Worm (Caenorhabditis elegans): ENCODE results near the gene col-122.

The col-122 gene

DNA sequence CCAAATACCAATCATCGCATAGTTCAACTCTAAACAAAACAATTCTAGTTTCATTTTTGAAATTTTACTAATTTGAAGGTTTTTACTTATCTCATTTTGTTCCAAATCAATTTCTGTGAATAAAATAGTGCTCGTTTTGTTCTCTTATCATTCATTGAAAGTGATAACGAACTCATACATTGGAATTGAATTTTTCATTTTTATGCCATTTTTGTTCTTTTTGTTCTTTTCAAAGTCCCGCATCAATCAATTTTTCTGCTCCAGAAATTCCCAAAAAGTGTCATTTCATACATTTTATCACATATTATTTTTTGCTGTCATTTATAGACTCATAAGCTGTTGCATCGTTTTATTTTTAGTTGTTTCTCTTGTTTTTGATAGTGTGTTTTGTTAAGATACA, 25.7 kb upstream of the col-122 start:
- TF ChIP-seq elt-2 (tag; optimal IDR thresholded peaks at IDR 0.05), result peak; percentile 39
- no peak for TF ChIP-seq irx-1 (tag; optimal IDR thresholded peaks at IDR 0.05)

DNA sequence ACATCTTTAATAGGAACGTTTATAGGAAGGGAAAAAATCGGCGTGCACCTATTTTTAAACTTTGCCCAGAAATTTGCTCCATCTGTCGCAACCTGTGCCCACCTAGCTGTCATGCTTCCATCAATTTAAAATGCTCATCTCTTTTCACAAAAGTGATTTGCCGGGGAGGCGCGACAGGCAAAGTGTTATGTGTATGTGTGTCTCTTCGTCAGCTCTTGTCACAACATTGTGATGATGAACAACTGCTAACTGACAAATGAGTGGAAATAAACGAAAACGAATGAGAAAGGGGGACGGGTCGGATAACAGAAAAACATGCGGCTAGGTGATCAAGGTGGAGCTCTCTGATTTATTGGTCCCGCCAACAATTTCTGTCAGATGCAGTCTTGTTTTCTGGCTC, 25.0 kb upstream of the col-122 start:
- TF ChIP-seq elt-2 (tag; optimal IDR thresholded peaks at IDR 0.05) (no peak), rnt-1 (tag; optimal IDR thresholded peaks at IDR 0.05) (peak; percentile 79), nhr-71 (tag; optimal IDR thresholded peaks at IDR 0.05) (peak; percentile 66), lin-14 (GFP tag; optimal IDR thresholded peaks at IDR 0.05) (peak; percentile 75), snu-23 (GFP tag; optimal IDR thresholded peaks at IDR 0.05) (peak; percentile 12), lsy-2 (tag; optimal IDR thresholded peaks at IDR 0.05) (peak in 1 of 2 experiments; percentile 6), fos-1 (tag; optimal IDR thresholded peaks at IDR 0.05) (no peak)

DNA sequence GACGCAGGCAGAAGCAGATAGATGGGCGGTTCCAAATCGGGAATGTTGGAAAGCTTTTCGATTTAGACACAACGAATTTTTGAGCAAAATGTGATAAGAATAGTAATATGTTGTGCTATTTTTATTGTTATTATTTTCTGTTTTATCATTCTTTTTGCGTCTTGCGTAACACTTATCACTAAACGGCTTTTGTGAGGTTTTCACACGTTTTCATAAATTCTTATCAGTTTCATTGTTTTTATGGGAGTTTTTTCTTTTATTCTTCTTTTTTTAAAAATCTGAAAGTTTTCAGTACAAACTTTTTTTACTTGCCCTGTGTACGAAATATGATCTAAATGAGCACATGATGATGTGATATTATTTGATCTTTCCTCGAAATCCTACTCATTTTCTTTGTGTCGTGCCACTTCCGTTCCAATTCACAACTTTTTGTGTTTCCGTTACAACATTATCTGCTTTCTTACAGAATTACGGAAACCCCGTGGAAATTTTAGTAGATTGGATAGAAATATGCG, 22.8 kb upstream of the col-122 start, which contains the start of gene fbl-1:
fbl-1 (plus strand) TSS at position 465 of the 515 bp plus-strand sequence.
- peak; percentile 93 for TF ChIP-seq elt-2 (tag; optimal IDR thresholded peaks at IDR 0.05)
- peak in 1 of 2 experiments; percentile 8 for TF ChIP-seq lin-35 (GFP tag; optimal IDR thresholded peaks at IDR 0.05)
- TF ChIP-seq pqm-1 (tag; optimal IDR thresholded peaks at IDR 0.05), result peak; percentile 41
- no peak for TF ChIP-seq xbp-1 (tag; optimal IDR thresholded peaks at IDR 0.05)

DNA sequence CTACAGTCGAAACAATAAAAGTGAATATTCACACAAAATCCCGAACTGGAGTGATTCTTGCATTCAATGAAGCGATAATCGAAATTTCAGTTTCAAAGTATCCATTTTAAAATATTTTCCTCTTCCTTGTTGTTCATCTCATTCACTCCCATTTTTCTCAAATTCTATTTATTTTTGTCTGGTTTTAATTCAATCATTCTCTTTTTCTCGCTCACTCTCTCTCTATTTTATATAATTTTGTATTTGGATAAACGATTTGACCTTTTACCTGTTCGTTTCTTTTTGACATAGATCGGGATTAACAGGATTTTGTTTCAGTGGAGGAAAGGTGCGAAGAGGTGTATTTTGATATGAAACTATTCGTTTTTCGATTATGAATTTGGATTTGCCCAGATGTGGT, 17.2 kb upstream of the col-122 start, which contains the start of gene T05A1.5:
T05A1.5 (plus strand) TSS at position 301 of the 400 bp plus-strand sequence.
- no peak for TF ChIP-seq elt-2 (tag; optimal IDR thresholded peaks at IDR 0.05)
- TF ChIP-seq sox-4 (tag; optimal IDR thresholded peaks at IDR 0.05), result no peak
- TF ChIP-seq nhr-47 (tag; optimal IDR thresholded peaks at IDR 0.05), result no peak
- TF ChIP-seq nhr-76 (tag; optimal IDR thresholded peaks at IDR 0.05), result no peak
- no peak for TF ChIP-seq zip-4 (GFP tag; optimal IDR thresholded peaks at IDR 0.05)
- TF ChIP-seq mdl-1 (tag; optimal IDR thresholded peaks at IDR 0.05), result no peak
- TF ChIP-seq tbx-2 (tag; optimal IDR thresholded peaks at IDR 0.05), result no peak
- TF ChIP-seq lsy-2 (tag; optimal IDR thresholded peaks at IDR 0.05), result no peak
- no peak for TF ChIP-seq C34B4.2 (tag; optimal IDR thresholded peaks at IDR 0.05)
- no peak for TF ChIP-seq F16B12.6 (tag; optimal IDR thresholded peaks at IDR 0.05)
- no peak for TF ChIP-seq nhr-20 (tag; optimal IDR thresholded peaks at IDR 0.05)
- TF ChIP-seq mab-9 (GFP tag; IDR thresholded peaks at IDR 0.05), result no peak
- no peak for TF ChIP-seq alr-1 (tag; optimal IDR thresholded peaks at IDR 0.05; ENCODE audit: borderline replicate concordance)
- TF ChIP-seq nhr-85 (tag), result no peak
- no peak for TF ChIP-seq efl-3 (GFP tag; optimal IDR thresholded peaks at IDR 0.05)
- TF ChIP-seq hpl-2 (GFP tag; optimal IDR thresholded peaks at IDR 0.05), result no peak
- TF ChIP-seq pax-3 (tag; optimal IDR thresholded peaks at IDR 0.05), result no peak
- TF ChIP-seq swsn-7 (tag; optimal IDR thresholded peaks at IDR 0.05), result no peak
- no peak for TF ChIP-seq mef-2 (tag; optimal IDR thresholded peaks at IDR 0.05)

DNA sequence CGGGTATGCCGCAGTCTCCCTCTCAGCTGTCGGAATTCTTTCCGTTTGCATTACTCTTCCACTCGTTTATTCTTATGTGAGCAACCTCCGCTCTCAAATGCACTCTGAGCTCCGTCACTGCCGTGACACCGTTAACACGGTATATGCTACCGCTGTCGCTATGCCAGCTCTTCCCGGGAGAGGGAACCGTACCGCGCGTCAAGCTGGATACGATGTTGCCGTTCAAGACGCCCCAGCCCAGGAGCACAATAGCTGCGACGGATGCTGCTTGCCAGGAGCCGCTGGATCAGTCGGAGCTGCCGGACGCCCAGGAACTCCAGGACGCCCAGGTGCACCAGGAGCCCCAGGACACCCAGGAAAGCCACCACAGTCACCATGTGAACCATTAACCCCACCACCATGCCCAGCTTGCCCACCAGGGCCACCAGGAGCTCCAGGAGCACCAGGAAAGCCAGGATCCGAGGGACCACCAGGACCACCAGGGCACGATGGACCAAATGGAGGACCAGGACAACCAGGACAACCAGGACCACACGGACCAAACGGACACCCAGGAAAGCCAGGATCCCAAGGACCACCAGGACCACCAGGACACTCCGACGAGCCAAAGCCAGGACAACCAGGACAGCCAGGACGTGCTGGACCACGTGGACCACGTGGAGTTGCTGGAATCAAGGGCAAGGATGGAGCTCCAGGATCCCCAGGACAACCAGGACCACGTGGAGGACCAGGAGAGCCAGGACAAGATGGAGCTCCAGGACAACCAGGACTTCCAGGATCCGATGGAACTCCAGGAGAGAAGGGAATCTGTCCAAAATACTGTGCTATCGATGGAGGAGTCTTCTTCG, 574 bp downstream of the col-122 start:
- TF ChIP-seq unc-30 (tag; optimal IDR thresholded peaks at IDR 0.05), result no peak
- TF ChIP-seq hlh-4 (tag; optimal IDR thresholded peaks at IDR 0.05), result no peak
- no peak for TF ChIP-seq hlh-17 (GFP tag; optimal IDR thresholded peaks at IDR 0.05; ENCODE audit: borderline replicate concordance)
- no peak for TF ChIP-seq sptf-1 (tag; optimal IDR thresholded peaks at IDR 0.05)
- TF ChIP-seq tbx-2 (tag; optimal IDR thresholded peaks at IDR 0.05), result no peak
- TF ChIP-seq ztf-4 (tag; optimal IDR thresholded peaks at IDR 0.05), result no peak
- no peak for TF ChIP-seq ceh-90 (tag; optimal IDR thresholded peaks at IDR 0.05)
- TF ChIP-seq pax-3 (tag; optimal IDR thresholded peaks at IDR 0.05), result no peak
- no peak for TF ChIP-seq lin-39 (tag; optimal IDR thresholded peaks at IDR 0.05)
- TF ChIP-seq dpl-1 (GFP tag; optimal IDR thresholded peaks at IDR 0.05), result no peak
- TF ChIP-seq vab-15 (tag; optimal IDR thresholded peaks at IDR 0.05), result no peak
- TF ChIP-seq nhr-12 (tag; optimal IDR thresholded peaks at IDR 0.05), result no peak
- TF ChIP-seq C16A3.4 (tag; optimal IDR thresholded peaks at IDR 0.05), result no peak
- TF ChIP-seq nhr-77 (tag; optimal IDR thresholded peaks at IDR 0.05), result no peak
- TF ChIP-seq fkh-8 (tag; optimal IDR thresholded peaks at IDR 0.05), result no peak

Data from whole organism, L1 larva.